Worm (Caenorhabditis elegans): ENCODE results near the gene cnc-8.

cnc-8 gene

DNA sequence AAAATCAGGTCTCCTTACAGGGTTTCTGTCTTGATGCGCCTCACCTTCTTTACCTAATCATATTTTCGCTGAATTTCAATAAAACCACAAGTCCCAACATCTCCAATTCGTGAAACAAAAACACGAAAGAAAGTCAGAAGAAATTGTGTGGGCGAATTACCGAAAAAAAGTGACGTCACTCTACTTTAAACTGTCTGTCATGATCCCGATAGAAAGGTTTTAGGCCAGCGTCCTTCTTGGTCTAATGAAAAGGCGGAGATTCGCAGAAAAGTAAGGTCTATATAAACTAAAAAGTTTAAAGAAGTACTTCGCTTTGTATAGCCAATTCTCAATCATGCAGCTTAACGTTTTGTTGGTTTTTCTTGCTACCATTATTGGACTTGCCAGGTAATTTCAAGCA lies at the start of gene cnc-8:
TSS of gene cnc-8 (plus strand) at position 307 of the 400 bp plus-strand sequence.
- TF ChIP-seq flh-1 (GFP tag; optimal IDR thresholded peaks at IDR 0.05) (no peak), nhr-28 (tag; optimal IDR thresholded peaks at IDR 0.05) (no peak), pha-4 (tag; optimal IDR thresholded peaks at IDR 0.05) (no peak), nhr-12 (tag; optimal IDR thresholded peaks at IDR 0.05) (no peak), drap-1 (GFP tag; optimal IDR thresholded peaks at IDR 0.05) (no peak), nhr-76 (tag; optimal IDR thresholded peaks at IDR 0.05) (no peak), blmp-1 (tag; optimal IDR thresholded peaks at IDR 0.05) (no peak), hlh-1 (tag; optimal IDR thresholded peaks at IDR 0.05) (no peak), zip-8 (tag; optimal IDR thresholded peaks at IDR 0.05) (no peak), mab-5 (tag; optimal IDR thresholded peaks at IDR 0.05) (no peak), lin-13 (tag; optimal IDR thresholded peaks at IDR 0.05) (no peak), sptf-1 (tag; optimal IDR thresholded peaks at IDR 0.05) (no peak), mls-2 (tag; optimal IDR thresholded peaks at IDR 0.05) (no peak), mep-1 (tag; optimal IDR thresholded peaks at IDR 0.05) (no peak), ztf-11 (tag; optimal IDR thresholded peaks at IDR 0.05) (no peak), tbx-8 (GFP tag; optimal IDR thresholded peaks at IDR 0.05) (no peak), nhr-237 (tag; optimal IDR thresholded peaks at IDR 0.05) (no peak), M03D4.4 (tag; optimal IDR thresholded peaks at IDR 0.05) (no peak), nhr-2 (tag; optimal IDR thresholded peaks at IDR 0.05) (no peak), elt-3 (tag; optimal IDR thresholded peaks at IDR 0.05) (no peak)

DNA sequence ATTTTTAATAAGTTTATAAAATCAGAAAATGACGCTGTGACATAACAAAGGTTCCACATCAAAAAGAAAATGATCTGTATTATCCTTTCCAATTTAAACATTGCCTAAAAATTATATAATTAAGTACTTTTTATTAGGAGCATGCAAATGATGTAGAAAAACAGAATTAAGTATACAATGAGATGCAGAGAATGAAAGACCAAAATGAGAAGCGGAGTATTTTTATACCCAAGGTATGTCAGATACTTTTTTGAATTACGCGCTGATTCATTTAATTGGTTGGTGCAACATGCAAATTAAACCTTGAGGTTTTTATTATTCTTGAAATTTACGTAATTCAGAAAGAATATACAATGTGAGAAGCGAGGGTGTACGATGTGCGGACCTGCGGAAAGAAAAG lies 46.4 kb upstream of the cnc-8 start, which contains the start of gene C32A9.1:
TSS of gene C32A9.1 (minus strand) at position 101 of the 400 bp plus-strand sequence.
- TF ChIP-seq ces-1 (GFP tag; optimal IDR thresholded peaks at IDR 0.05): no peak
- no peak for TF ChIP-seq tbx-8 (GFP tag; optimal IDR thresholded peaks at IDR 0.05)
- no peak for TF ChIP-seq ceh-43 (GFP tag; optimal IDR thresholded peaks at IDR 0.05)

DNA sequence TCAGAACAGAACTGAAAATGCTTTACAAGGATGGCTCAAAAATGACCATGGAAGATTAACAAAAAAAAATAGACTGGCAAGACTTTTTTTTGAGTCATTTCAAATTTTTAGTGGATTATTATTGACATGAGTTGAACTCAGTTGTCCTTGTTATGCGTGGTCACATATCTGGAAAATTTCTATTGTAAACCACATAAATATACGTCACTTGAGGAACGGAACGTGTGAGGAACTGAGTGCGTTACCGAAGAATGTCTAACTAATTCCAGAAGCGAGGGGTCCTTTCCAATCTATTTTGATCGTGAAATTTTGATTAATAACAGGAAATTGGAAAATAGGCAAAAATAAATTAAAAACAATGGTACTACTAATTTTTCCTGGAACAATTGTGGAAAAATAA lies 44.1 kb upstream of the cnc-8 start:
- TF ChIP-seq drap-1 (GFP tag; optimal IDR thresholded peaks at IDR 0.05) (no peak), sptf-1 (tag; optimal IDR thresholded peaks at IDR 0.05) (no peak)

DNA sequence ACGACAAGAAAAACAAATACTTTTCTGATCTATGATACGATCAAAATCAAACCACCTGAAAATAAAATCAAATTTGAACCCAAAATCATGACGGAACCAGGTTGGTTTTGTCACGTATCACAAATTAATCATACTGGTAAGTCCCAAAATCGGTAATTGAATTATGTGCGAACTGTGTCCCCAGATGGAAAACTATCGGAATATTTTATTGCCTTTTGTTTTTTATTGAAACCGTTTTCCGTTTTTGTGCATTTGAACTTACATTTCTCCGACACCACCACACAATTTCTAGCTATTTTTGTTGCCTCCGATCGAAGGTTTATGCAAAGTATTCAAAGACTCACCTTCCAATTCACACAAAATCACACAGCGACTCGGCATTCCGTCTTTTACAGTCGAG lies 33.0 kb upstream of the cnc-8 start, which contains the start of gene F41E7.2:
TSS of gene F41E7.2 (plus strand) at position 301 of the 400 bp plus-strand sequence.
- TF ChIP-seq nhr-12 (tag; optimal IDR thresholded peaks at IDR 0.05): no peak
- TF ChIP-seq unc-39 (tag; optimal IDR thresholded peaks at IDR 0.05): no peak
- TF ChIP-seq snpc-4 (tag; optimal IDR thresholded peaks at IDR 0.05): no peak

DNA sequence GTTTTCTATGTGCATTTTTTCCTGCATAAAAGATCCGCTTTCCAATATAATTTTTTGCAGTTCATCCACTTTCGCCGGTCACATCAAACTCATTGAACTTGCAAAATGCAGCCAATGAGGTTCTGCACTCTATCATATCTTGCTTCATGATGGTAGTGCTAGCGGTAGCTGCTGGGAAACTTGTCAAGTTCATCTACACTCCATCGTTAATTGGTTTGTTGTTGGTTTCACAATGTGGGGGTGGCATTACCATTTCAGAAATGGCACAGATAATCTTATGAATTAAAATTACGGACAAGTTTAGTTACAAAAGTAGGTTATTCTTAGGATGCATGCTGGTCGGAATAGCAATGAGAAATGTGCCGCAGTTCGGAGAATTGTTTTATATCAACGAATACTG lies 31.9 kb upstream of the cnc-8 start:
- no peak for TF ChIP-seq mls-2 (tag; optimal IDR thresholded peaks at IDR 0.05)
- TF ChIP-seq sptf-1 (tag; optimal IDR thresholded peaks at IDR 0.05): no peak
- no peak for TF ChIP-seq nhr-28 (tag; optimal IDR thresholded peaks at IDR 0.05)
- no peak for TF ChIP-seq unc-39 (tag; optimal IDR thresholded peaks at IDR 0.05)
- no peak for TF ChIP-seq ham-2 (GFP tag; optimal IDR thresholded peaks at IDR 0.05)

DNA sequence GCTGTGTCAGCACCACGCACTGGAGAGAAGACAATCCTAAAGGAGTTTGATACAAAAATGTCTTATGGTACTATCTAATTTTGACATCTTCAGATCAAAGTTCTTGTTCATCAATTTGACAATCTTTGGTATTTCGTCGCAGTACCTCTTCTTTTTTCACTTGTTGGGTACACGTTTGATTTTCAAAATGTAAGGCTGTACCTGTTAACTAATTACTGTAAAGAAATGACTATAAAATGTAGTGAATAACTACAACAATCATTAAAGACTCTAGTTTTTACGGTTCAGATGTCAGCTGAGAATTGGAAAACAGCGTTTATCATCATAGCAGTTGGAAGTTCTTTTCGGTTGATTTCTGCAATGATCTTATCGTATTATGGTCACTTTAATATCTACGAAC lies 29.3 kb upstream of the cnc-8 start:
- no peak for TF ChIP-seq hlh-1 (tag; optimal IDR thresholded peaks at IDR 0.05)
- no peak for TF ChIP-seq sptf-1 (tag; optimal IDR thresholded peaks at IDR 0.05)
- TF ChIP-seq ceh-39 (tag; optimal IDR thresholded peaks at IDR 0.05): no peak
- TF ChIP-seq ceh-43 (GFP tag; optimal IDR thresholded peaks at IDR 0.05): no peak
- TF ChIP-seq cnd-1 (tag; optimal IDR thresholded peaks at IDR 0.05): no peak
- TF ChIP-seq flh-1 (GFP tag; optimal IDR thresholded peaks at IDR 0.05): no peak
- no peak for TF ChIP-seq zip-8 (tag; optimal IDR thresholded peaks at IDR 0.05)
- TF ChIP-seq nhr-28 (tag; optimal IDR thresholded peaks at IDR 0.05): no peak
- TF ChIP-seq ztf-11 (tag; optimal IDR thresholded peaks at IDR 0.05): no peak
- TF ChIP-seq blmp-1 (tag; optimal IDR thresholded peaks at IDR 0.05): no peak
- TF ChIP-seq nhr-237 (tag; optimal IDR thresholded peaks at IDR 0.05): no peak
- TF ChIP-seq unc-39 (tag; optimal IDR thresholded peaks at IDR 0.05): no peak
- TF ChIP-seq nhr-76 (tag; optimal IDR thresholded peaks at IDR 0.05): no peak
- no peak for TF ChIP-seq M03D4.4 (tag; optimal IDR thresholded peaks at IDR 0.05)
- no peak for TF ChIP-seq pha-4 (tag; optimal IDR thresholded peaks at IDR 0.05)
- no peak for TF ChIP-seq mls-2 (tag; optimal IDR thresholded peaks at IDR 0.05)

DNA sequence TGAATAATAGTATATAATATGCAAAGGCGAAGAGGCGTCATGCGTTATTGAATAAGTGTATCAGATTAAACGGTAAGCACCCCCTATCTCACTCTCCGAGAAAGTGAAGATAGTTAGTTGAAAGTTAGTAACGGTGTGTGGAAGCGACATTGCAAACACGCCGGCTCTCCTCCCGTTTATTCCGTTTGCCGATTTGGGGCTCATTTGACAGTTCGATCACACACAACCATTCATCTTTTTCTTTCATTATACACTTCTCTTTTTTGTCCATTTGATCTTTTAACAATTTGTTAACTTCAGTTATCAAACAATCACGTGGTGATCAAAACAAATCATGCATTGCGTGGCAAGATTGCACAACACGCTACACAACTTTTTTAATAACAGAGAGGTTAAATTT lies 27.1 kb upstream of the cnc-8 start, which contains the start of gene slc-9B.1:
TSS of gene slc-9B.1 (plus strand) at position 301 of the 400 bp plus-strand sequence.
- TF ChIP-seq sptf-1 (tag; optimal IDR thresholded peaks at IDR 0.05) (no peak), nhr-237 (tag; optimal IDR thresholded peaks at IDR 0.05) (no peak), nhr-12 (tag; optimal IDR thresholded peaks at IDR 0.05) (no peak), nhr-28 (tag; optimal IDR thresholded peaks at IDR 0.05) (no peak), ztf-11 (tag; optimal IDR thresholded peaks at IDR 0.05) (no peak), mep-1 (tag; optimal IDR thresholded peaks at IDR 0.05) (no peak), pha-4 (tag; optimal IDR thresholded peaks at IDR 0.05) (no peak), zip-8 (tag; optimal IDR thresholded peaks at IDR 0.05) (no peak), snpc-4 (tag; optimal IDR thresholded peaks at IDR 0.05) (no peak), nhr-2 (tag; optimal IDR thresholded peaks at IDR 0.05) (no peak), elt-1 (tag; optimal IDR thresholded peaks at IDR 0.05; ENCODE audit: borderline replicate concordance, insufficient read depth) (no peak), unc-39 (tag; optimal IDR thresholded peaks at IDR 0.05) (no peak), lin-13 (tag; optimal IDR thresholded peaks at IDR 0.05) (no peak), nhr-76 (tag; optimal IDR thresholded peaks at IDR 0.05) (no peak), ceh-83 (GFP tag; optimal IDR thresholded peaks at IDR 0.05) (no peak), flh-1 (GFP tag; optimal IDR thresholded peaks at IDR 0.05) (no peak), lsy-2 (tag; optimal IDR thresholded peaks at IDR 0.05) (no peak)
